Worm (Caenorhabditis elegans) whole organism, L4 larva: ENCODE results near the gene xpc-1.

Source experiments
- F10B5.3 ChIP-seq: sonication (generic microtip); optimal IDR thresholded peaks from 2 replicates; lab custom pipeline; 2016; ENCODE audit warnings: mild to moderate bottlenecking, missing genetic modification characterization, missing compliant biosample characterization
- F37D6.2 ChIP-seq: sonication (generic microtip); optimal IDR thresholded peaks from 2 replicates; lab custom pipeline; 2016; ENCODE audit warnings: mild to moderate bottlenecking, missing genetic modification characterization, missing compliant biosample characterization
- F49E8.2 ChIP-seq: sonication (generic microtip); optimal IDR thresholded peaks from 2 replicates; lab custom pipeline; 2016; ENCODE audit warnings: missing compliant biosample characterization, mild to moderate bottlenecking, missing genetic modification characterization, borderline replicate concordance
- Y75B8A.6 ChIP-seq: fragments of 200-800 bp; sonication (Bioruptor generic); IDR thresholded peaks from 2 replicates; pipeline ENCODE4 v1.3.6; 2022; ENCODE audit warnings: missing genetic modification reagents, missing genetic modification characterization, missing compliant biosample characterization
- aha-1 ChIP-seq: fragments of 150-350 bp; peaks from one replicate; lab custom pipeline; 2014; ENCODE audit warnings: missing biosample characterization, missing genetic modification characterization
- ceh-20 ChIP-seq: fragments of 200-800 bp; sonication (Bioruptor generic); IDR thresholded peaks from 2 replicates; pipeline ENCODE4 v1.3.6; 2022; ENCODE audit warnings: missing genetic modification reagents, missing genetic modification characterization, missing compliant biosample characterization
- ceh-44 ChIP-seq: fragments of 200-800 bp; sonication (Bioruptor generic); IDR thresholded peaks from 2 replicates; pipeline ENCODE4 v1.3.6; 2022; ENCODE audit warnings: missing genetic modification reagents, missing genetic modification characterization, missing compliant biosample characterization
- ceh-82 ChIP-seq: sonication (generic microtip); optimal IDR thresholded peaks from 2 replicates; lab custom pipeline; 2017; ENCODE audit warnings: missing biosample characterization, missing genetic modification characterization
- ctbp-1 ChIP-seq: fragments of 200-800 bp; sonication (Bioruptor generic); IDR thresholded peaks from 2 replicates; pipeline ENCODE4 v1.3.6; 2022; ENCODE audit warnings: missing genetic modification reagents, missing genetic modification characterization, missing compliant biosample characterization
- daf-16 ChIP-seq, 3 experiments: sonication (generic microtip); optimal IDR thresholded peaks; 2 replicates each; lab custom pipeline; 2016 to 2017; ENCODE audit warnings: missing genetic modification characterization in 3 of 3, missing genetic modification reagents in 3 of 3, mild to moderate bottlenecking in 2 of 3, missing compliant biosample characterization in 2 of 3, missing biosample characterization in 1 of 3, moderate library complexity in 1 of 3
- dmd-6 ChIP-seq: fragments of 200-800 bp; sonication (Bioruptor generic); IDR thresholded peaks from 2 replicates; pipeline ENCODE4 v1.3.6; 2022; ENCODE audit warnings: missing genetic modification reagents, missing genetic modification characterization, missing compliant biosample characterization
- dmd-8 ChIP-seq: fragments of 200-800 bp; sonication (Bioruptor generic); IDR thresholded peaks from 2 replicates; pipeline ENCODE4 v1.3.6; 2022; ENCODE audit warnings: missing genetic modification characterization, missing compliant biosample characterization
- dpl-1 ChIP-seq: fragments of 150-350 bp; optimal IDR thresholded peaks from 2 replicates; lab custom pipeline; 2014; ENCODE audit warnings: missing biosample characterization, missing genetic modification reagents, missing genetic modification characterization
- duxl-1 ChIP-seq: sonication (generic microtip); optimal IDR thresholded peaks from 2 replicates; lab custom pipeline; 2016; ENCODE audit warnings: mild to moderate bottlenecking, missing genetic modification characterization, moderate library complexity, missing compliant biosample characterization; ENCODE audit not compliant: poor library complexity
- fkh-10 ChIP-seq: fragments of 150-350 bp; optimal IDR thresholded peaks from 2 replicates; lab custom pipeline; 2014; ENCODE audit warnings: missing biosample characterization, missing genetic modification reagents, missing genetic modification characterization
- fos-1 ChIP-seq: fragments of 150-350 bp; optimal IDR thresholded peaks from 2 replicates; lab custom pipeline; 2014; ENCODE audit warnings: missing biosample characterization, missing genetic modification characterization
- hlh-11 ChIP-seq: fragments of 200-800 bp; sonication (Bioruptor generic); optimal IDR thresholded peaks from 2 replicates; lab custom pipeline; 2018; ENCODE audit warnings: mild to moderate bottlenecking, missing genetic modification characterization, missing compliant biosample characterization
- hmg-1.1 ChIP-seq: fragments of 200-800 bp; sonication (Bioruptor generic); IDR thresholded peaks from 2 replicates; pipeline ENCODE4 v1.3.6; 2022; ENCODE audit warnings: missing genetic modification reagents, missing genetic modification characterization, missing compliant biosample characterization
- lin-15B ChIP-seq: fragments of 150-350 bp; sonication (generic microtip); optimal IDR thresholded peaks from 3 replicates; lab custom pipeline; 2014; ENCODE audit warnings: missing biosample characterization, missing genetic modification characterization
- lin-38 ChIP-seq: fragments of 200-800 bp; sonication (Bioruptor generic); IDR thresholded peaks from 2 replicates; pipeline ENCODE4 v1.3.6; 2022; ENCODE audit warnings: missing genetic modification reagents, missing genetic modification characterization, missing compliant biosample characterization
- lir-3 ChIP-seq: sonication (generic microtip); optimal IDR thresholded peaks from 2 replicates; lab custom pipeline; 2016; ENCODE audit warnings: mild to moderate bottlenecking, missing genetic modification characterization, missing compliant biosample characterization
- mdl-1 ChIP-seq, 2 experiments: fragments of 150-350 bp in 1 of 2; sonication (generic microtip) in 1 of 2; optimal IDR thresholded peaks; 2 replicates each; lab custom pipeline; 2014 to 2017; ENCODE audit warnings: missing biosample characterization in 2 of 2, missing genetic modification characterization in 2 of 2
- mep-1 ChIP-seq: fragments of 150-350 bp; sonication (generic microtip); optimal IDR thresholded peaks from 3 replicates; lab custom pipeline; 2014; ENCODE audit warnings: missing biosample characterization, missing genetic modification characterization
- mes-2 ChIP-seq: sonication (generic microtip); optimal IDR thresholded peaks from 2 replicates; lab custom pipeline; 2016; ENCODE audit warnings: missing genotype, mild to moderate bottlenecking, missing genetic modification characterization, missing compliant biosample characterization; ENCODE audit not compliant: poor library complexity, severe bottlenecking
- nhr-11 ChIP-seq: fragments of 150-350 bp; optimal IDR thresholded peaks from 2 replicates; lab custom pipeline; 2014; ENCODE audit warnings: missing biosample characterization, missing genetic modification characterization
- nhr-111 ChIP-seq: fragments of 200-800 bp; sonication (Bioruptor generic); optimal IDR thresholded peaks from 2 replicates; lab custom pipeline; 2018; ENCODE audit warnings: mild to moderate bottlenecking, missing genetic modification characterization, missing compliant biosample characterization
- nhr-28 ChIP-seq: fragments of 150-350 bp; optimal IDR thresholded peaks from 2 replicates; lab custom pipeline; 2014; ENCODE audit warnings: missing biosample characterization, missing genetic modification characterization
- nhr-42 ChIP-seq: fragments of 200-800 bp; sonication (Bioruptor generic); IDR thresholded peaks from 2 replicates; pipeline ENCODE4 v1.3.6; 2022; ENCODE audit warnings: missing genetic modification characterization, missing compliant biosample characterization
- nhr-6 ChIP-seq: fragments of 150-350 bp; optimal IDR thresholded peaks from 2 replicates; lab custom pipeline; 2014; ENCODE audit warnings: missing biosample characterization, missing genetic modification characterization
- nhr-76 ChIP-seq: fragments of 150-350 bp; optimal IDR thresholded peaks from 2 replicates; lab custom pipeline; 2014; ENCODE audit warnings: missing biosample characterization, missing genetic modification characterization
- nhr-77 ChIP-seq: fragments of 150-350 bp; optimal IDR thresholded peaks from 2 replicates; lab custom pipeline; 2014; ENCODE audit warnings: missing biosample characterization, missing genetic modification characterization
- pha-4 ChIP-seq, 2 experiments: fragments of 150-350 bp in 1 of 2; fragments of 200-800 bp in 1 of 2; sonication (Bioruptor generic) in 1 of 2; IDR thresholded peaks in 1 of 2; optimal IDR thresholded peaks in 1 of 2; 2 replicates each; pipeline versions ENCODE4 v1.3.6 to Lab custom; 2014 to 2022; ENCODE audit warnings: missing genetic modification characterization in 2 of 2, missing genetic modification reagents in 2 of 2, missing biosample characterization in 1 of 2, missing compliant biosample characterization in 1 of 2
- php-3 ChIP-seq: fragments of 200-800 bp; sonication (Bioruptor generic); IDR thresholded peaks from 2 replicates; pipeline ENCODE4 v1.3.6; 2022; ENCODE audit warnings: missing genetic modification reagents, missing genetic modification characterization, missing compliant biosample characterization
- pqm-1 ChIP-seq: sonication (generic microtip); optimal IDR thresholded peaks from 2 replicates; lab custom pipeline; 2017; ENCODE audit warnings: missing biosample characterization, missing genetic modification characterization
- saeg-2 ChIP-seq: fragments of 200-800 bp; sonication (Bioruptor generic); IDR thresholded peaks from 2 replicates; pipeline ENCODE4 v1.3.6; 2022; ENCODE audit warnings: missing genetic modification reagents, missing genetic modification characterization, missing compliant biosample characterization
- skn-1 ChIP-seq: fragments of 150-350 bp; optimal IDR thresholded peaks from 2 replicates; lab custom pipeline; 2014; ENCODE audit warnings: missing biosample characterization, missing genetic modification characterization
- tag-97 ChIP-seq: fragments of 200-800 bp; sonication (Bioruptor generic); IDR thresholded peaks from 2 replicates; pipeline ENCODE4 v1.3.6; 2022; ENCODE audit warnings: missing genetic modification characterization, missing compliant biosample characterization
- tra-1 ChIP-seq: fragments of 200-800 bp; sonication (Bioruptor generic); IDR thresholded peaks from 2 replicates; pipeline ENCODE4 v1.3.6; 2022; ENCODE audit warnings: missing genetic modification reagents, missing genetic modification characterization, missing compliant biosample characterization
- unc-130 ChIP-seq: sonication (generic microtip); optimal IDR thresholded peaks from 2 replicates; lab custom pipeline; 2016; ENCODE audit warnings: missing genetic modification reagents, missing genetic modification characterization, missing compliant biosample characterization
- unc-39 ChIP-seq: sonication (generic microtip); optimal IDR thresholded peaks from 2 replicates; lab custom pipeline; 2017; ENCODE audit warnings: missing biosample characterization, missing genetic modification characterization
- vab-7 ChIP-seq: fragments of 200-800 bp; sonication (Bioruptor generic); IDR thresholded peaks from 2 replicates; pipeline ENCODE4 v1.3.6; 2022; ENCODE audit warnings: missing genetic modification reagents, missing genetic modification characterization, missing compliant biosample characterization
- zag-1 ChIP-seq: fragments of 150-350 bp; optimal IDR thresholded peaks from 2 replicates; lab custom pipeline; 2014; ENCODE audit warnings: missing biosample characterization, missing genetic modification characterization
- zfp-2 ChIP-seq: sonication (generic microtip); optimal IDR thresholded peaks from 2 replicates; lab custom pipeline; 2016; ENCODE audit warnings: mild to moderate bottlenecking, missing genetic modification characterization, missing compliant biosample characterization
- zip-11 ChIP-seq: fragments of 200-800 bp; sonication (Bioruptor generic); IDR thresholded peaks from 2 replicates; pipeline ENCODE4 v1.3.6; 2022; ENCODE audit warnings: missing genetic modification characterization, missing compliant biosample characterization
- ztf-7 ChIP-seq: fragments of 150-350 bp; optimal IDR thresholded peaks from 2 replicates; lab custom pipeline; 2014; ENCODE audit warnings: missing biosample characterization, missing genetic modification characterization

xpc-1 gene

DNA sequence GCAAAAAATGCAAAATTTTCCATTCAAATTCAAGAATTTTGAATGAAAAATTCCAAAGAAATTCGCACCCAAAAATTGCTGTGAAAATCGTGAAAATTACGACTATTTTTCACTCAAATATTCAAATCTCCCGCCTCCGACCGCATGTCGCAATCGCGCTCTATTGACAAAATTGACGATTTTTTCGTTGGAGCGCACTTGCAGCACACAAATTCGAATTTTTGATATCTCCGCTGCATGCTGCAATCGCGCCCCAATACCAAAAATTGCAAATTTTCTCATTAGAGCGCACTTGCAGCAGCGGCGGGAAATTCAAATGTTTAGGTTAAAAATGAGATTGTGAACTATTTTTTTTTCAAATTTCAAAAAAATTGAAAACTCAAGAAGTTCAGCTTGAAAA is 4.9 kb downstream of the xpc-1 start:
- TF ChIP-seq nhr-76: no peak
- no peak for TF ChIP-seq skn-1 (tag; lab: Kevin White, UChicago)
- TF ChIP-seq pha-4 (GFP tag; IDR thresholded peaks at IDR 0.05; lab: Robert Waterston, UW): no peak
- TF ChIP-seq pha-4 (tag; optimal IDR thresholded peaks at IDR 0.05; lab: Kevin White, UChicago): no peak
- peak; percentile 83 for TF ChIP-seq lin-38 (GFP tag; lab: Robert Waterston, UW)
- TF ChIP-seq zag-1 (tag; lab: Kevin White, UChicago): no peak
- no peak for TF ChIP-seq zip-11 (GFP tag; lab: Robert Waterston, UW)
- no peak for TF ChIP-seq tra-1

DNA sequence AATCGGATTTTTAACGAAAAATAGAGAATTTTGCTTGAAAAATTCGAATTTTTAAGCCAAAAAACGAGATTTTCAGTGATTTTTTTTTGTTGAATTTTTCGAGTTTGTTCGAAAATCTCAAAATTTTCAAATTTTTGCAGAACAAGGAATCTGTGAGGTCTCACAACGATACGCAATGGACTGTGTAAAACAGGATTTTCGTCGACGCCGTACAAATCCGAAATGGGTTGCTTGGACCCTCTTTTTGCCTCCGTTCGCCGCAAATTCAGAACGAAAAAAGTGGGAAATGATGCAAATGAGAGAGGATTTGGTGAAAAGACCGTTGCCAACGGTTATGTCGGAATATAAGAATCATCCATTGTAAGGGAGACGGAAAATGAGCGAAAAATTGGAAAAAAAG is 9.4 kb downstream of the xpc-1 start:
- TF ChIP-seq aha-1 (tag; lab: Kevin White, UChicago) (peak; percentile 41), nhr-111 (GFP tag; lab: Kevin White, UChicago) (no peak), hmg-1.1 (no peak), lir-3 (tag; lab: Kevin White, UChicago) (no peak), tag-97 (GFP tag; lab: Robert Waterston, UW) (no peak), zfp-2 (tag; lab: Kevin White, UChicago) (no peak), dmd-6 (GFP tag; lab: Robert Waterston, UW) (no peak), F49E8.2 (tag; lab: Kevin White, UChicago) (no peak), daf-16 (GFP tag; optimal IDR thresholded peaks at IDR 0.05; lab: Kevin White, UChicago) (no peak), daf-16 (tag; optimal IDR thresholded peaks at IDR 0.05; lab: Kevin White, UChicago) (no peak)
- TF ChIP-seq, all 104 proteins: peak for 1

DNA sequence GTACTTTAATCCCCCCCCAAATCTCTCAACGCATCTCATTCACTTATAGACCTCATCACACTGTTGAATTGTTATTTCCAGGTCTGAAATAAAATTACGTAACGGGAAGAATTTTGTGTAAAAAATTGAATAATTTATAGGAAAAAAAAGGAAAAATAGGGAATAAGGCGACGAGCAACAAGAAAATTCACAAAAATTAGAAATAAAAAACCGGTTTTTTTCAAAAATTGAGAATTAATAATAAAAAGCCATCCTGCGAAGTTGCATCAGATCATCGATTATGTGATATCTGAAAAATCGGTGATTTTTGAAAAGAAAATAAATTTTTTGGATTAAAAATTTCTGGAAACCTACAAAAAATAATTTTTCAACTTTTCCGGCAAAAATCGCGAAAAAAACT is 16.0 kb downstream of the xpc-1 start:
- TF ChIP-seq unc-130 (GFP tag; lab: Kevin White, UChicago) (peak; percentile 2), F37D6.2 (tag; lab: Kevin White, UChicago) (no peak), saeg-2 (GFP tag; lab: Robert Waterston, UW) (no peak), unc-39 (no peak), daf-16 (GFP tag; optimal IDR thresholded peaks at IDR 0.05; lab: Kevin White, UChicago) (no peak), daf-16 (tag; optimal IDR thresholded peaks at IDR 0.05; lab: Kevin White, UChicago) (no peak), php-3 (GFP tag; lab: Robert Waterston, UW) (no peak), nhr-11 (tag; lab: Kevin White, UChicago) (no peak), duxl-1 (no peak), ceh-20 (GFP tag; lab: Robert Waterston, UW) (no peak)
- TF ChIP-seq, all 104 proteins: peak for 1

DNA sequence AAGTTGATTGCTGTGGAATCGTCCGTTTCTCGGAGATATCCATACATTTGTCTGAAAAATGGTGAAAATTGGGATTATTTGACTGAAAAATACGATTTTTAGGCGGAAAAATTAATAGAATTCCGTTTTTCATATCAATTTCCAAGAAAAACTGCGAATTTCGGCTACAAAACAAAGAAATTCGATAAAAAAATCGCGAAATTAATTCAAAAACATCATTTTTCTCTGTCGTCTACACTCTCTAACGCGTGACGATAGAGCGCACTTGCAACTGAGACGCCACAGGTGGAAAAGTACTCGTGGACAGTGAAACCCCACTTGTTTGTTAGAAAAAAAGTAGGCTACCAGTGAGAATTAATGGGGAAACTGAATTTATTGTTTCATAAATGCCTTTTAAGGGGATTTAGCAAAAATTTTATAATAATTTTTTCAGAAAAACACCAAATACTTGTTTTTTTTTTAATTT is 40.1 kb downstream of the xpc-1 start, which contains the start of gene cpsf-1:
Gene cpsf-1, minus strand, starts transcription at position 51 of the 466 bp plus-strand sequence.
- 0 out of 2 replicates have a peak, but pooled peaks have one; percentile 11 for TF ChIP-seq ceh-20 (GFP tag; lab: Robert Waterston, UW)
- peak; percentile 70 for TF ChIP-seq hmg-1.1
- TF ChIP-seq nhr-42 (GFP tag; lab: Robert Waterston, UW): no peak
- TF ChIP-seq fkh-10: peak; percentile 41
- TF ChIP-seq fos-1 (tag; lab: Kevin White, UChicago): no peak
- peak; percentile 78 for TF ChIP-seq nhr-6 (tag; lab: Kevin White, UChicago)
- TF ChIP-seq pha-4 (GFP tag; IDR thresholded peaks at IDR 0.05; lab: Robert Waterston, UW): 0 out of 2 replicates have a peak, but pooled peaks have one; percentile 27
- TF ChIP-seq pha-4 (tag; optimal IDR thresholded peaks at IDR 0.05; lab: Kevin White, UChicago): peak; percentile 20
- TF ChIP-seq nhr-11 (tag; lab: Kevin White, UChicago): peak; percentile 83
- no peak for TF ChIP-seq ctbp-1
- TF ChIP-seq mes-2: peak; percentile 98
- TF ChIP-seq nhr-77 (tag; lab: Kevin White, UChicago): peak; percentile 91
- peak; percentile 86 for TF ChIP-seq nhr-28 (tag; lab: Kevin White, UChicago)
- no peak for TF ChIP-seq ceh-82
- peak; percentile 98 for TF ChIP-seq lin-38 (GFP tag; lab: Robert Waterston, UW)
- no peak for TF ChIP-seq F10B5.3 (tag; lab: Kevin White, UChicago)
- 0 out of 2 replicates have a peak, but pooled peaks have one; percentile 12 for TF ChIP-seq dmd-8 (GFP tag; lab: Robert Waterston, UW)
- peak; percentile 78 for TF ChIP-seq mep-1 (tag; lab: Kevin White, UChicago)
- TF ChIP-seq mdl-1 (tag; optimal IDR thresholded peaks at IDR 0.05; lab: Kevin White, UChicago): peak in 1 of 2 experiments; percentile 23
- peak; percentile 37; the same call in 1 of the 2 replicates for TF ChIP-seq vab-7 (GFP tag; lab: Robert Waterston, UW)
- no peak for TF ChIP-seq hlh-11 (tag; lab: Kevin White, UChicago)
- TF ChIP-seq Y75B8A.6: no peak
- peak; percentile 74 for TF ChIP-seq dpl-1 (GFP tag; lab: Kevin White, UChicago)
- peak; percentile 78 for TF ChIP-seq lin-15B (tag; lab: Kevin White, UChicago)
- no peak for TF ChIP-seq ztf-7 (tag; lab: Kevin White, UChicago)
- TF ChIP-seq pqm-1 (tag; lab: Kevin White, UChicago): no peak
- TF ChIP-seq ceh-44 (GFP tag; lab: Robert Waterston, UW): 0 out of 2 replicates have a peak, but pooled peaks have one; percentile 50
- no peak for TF ChIP-seq dmd-6 (GFP tag; lab: Robert Waterston, UW)
